Fruit fly (Drosophila melanogaster) whole organism, adult: ENCODE measurements around the gene CG9674.

Source experiments
- CG11617 ChIP-seq: fragments of 200-800 bp; sonication (Bioruptor generic); optimal IDR thresholded peaks from 2 replicates; lab custom pipeline; 2017; ENCODE audit warnings: mild to moderate bottlenecking, missing biosample characterization, missing genetic modification reagents, missing genetic modification characterization
- CG12768 ChIP-seq: fragments of 200-800 bp; sonication (Bioruptor generic); optimal IDR thresholded peaks from 2 replicates; lab custom pipeline; 2017; ENCODE audit warnings: missing biosample characterization, missing genetic modification characterization, mild to moderate bottlenecking, moderate library complexity, missing genetic modification reagents
- CG14711 ChIP-seq: fragments of 200-800 bp; sonication (Bioruptor generic); optimal IDR thresholded peaks from 2 replicates; lab custom pipeline; 2018; ENCODE audit warnings: missing biosample characterization, mild to moderate bottlenecking, missing genetic modification characterization, moderate library complexity
- CG1620 ChIP-seq: fragments of 200-800 bp; sonication (Bioruptor generic); optimal IDR thresholded peaks from 2 replicates; lab custom pipeline; 2016; ENCODE audit warnings: missing biosample characterization, missing genetic modification characterization
- CG33017 ChIP-seq: fragments of 200-800 bp; sonication (Bioruptor generic); optimal IDR thresholded peaks from 2 replicates; lab custom pipeline; 2018; ENCODE audit warnings: missing biosample characterization, mild to moderate bottlenecking, missing genetic modification characterization, moderate library complexity
- CG5204 ChIP-seq: fragments of 200-800 bp; sonication (Bioruptor generic); optimal IDR thresholded peaks from 2 replicates; lab custom pipeline; 2016; ENCODE audit warnings: missing biosample characterization, missing genetic modification characterization
- CG7045 ChIP-seq: fragments of 200-800 bp; sonication (Bioruptor generic); optimal IDR thresholded peaks from 2 replicates; lab custom pipeline; 2017; ENCODE audit warnings: missing biosample characterization, mild to moderate bottlenecking, missing genetic modification characterization
- CG7101 ChIP-seq: fragments of 200-800 bp; sonication (Bioruptor generic); optimal IDR thresholded peaks from 2 replicates; lab custom pipeline; 2018; ENCODE audit warnings: missing biosample characterization, mild to moderate bottlenecking, missing genetic modification characterization, moderate library complexity
- Clk ChIP-seq: fragments of 200-800 bp; sonication (Bioruptor generic); optimal IDR thresholded peaks from 2 replicates; lab custom pipeline; 2017; ENCODE audit warnings: missing biosample characterization, missing genetic modification characterization
- Crg-1 ChIP-seq: fragments of 200-800 bp; sonication (Bioruptor generic); optimal IDR thresholded peaks from 2 replicates; lab custom pipeline; 2016; ENCODE audit warnings: missing biosample characterization, missing genetic modification characterization
- Hr96 ChIP-seq: fragments of 200-800 bp; sonication (Bioruptor generic); optimal IDR thresholded peaks from 2 replicates; lab custom pipeline; 2016; ENCODE audit warnings: missing biosample characterization, missing genetic modification characterization
- Mnt ChIP-seq: fragments of 200-800 bp; sonication (Bioruptor generic); optimal IDR thresholded peaks from 2 replicates; lab custom pipeline; 2016; ENCODE audit warnings: missing biosample characterization, mild to moderate bottlenecking, missing genetic modification characterization
- bab1 ChIP-seq: fragments of 200-800 bp; sonication (Bioruptor generic); optimal IDR thresholded peaks from 3 replicates; lab custom pipeline; 2019; ENCODE audit warnings: missing biosample characterization, mild to moderate bottlenecking, missing genetic modification characterization, moderate library complexity
- cic ChIP-seq: fragments of 200-800 bp; sonication (Bioruptor generic); optimal IDR thresholded peaks from 2 replicates; lab custom pipeline; 2017; ENCODE audit warnings: missing biosample characterization, mild to moderate bottlenecking, missing genetic modification characterization, moderate library complexity
- cnc ChIP-seq, 2 experiments: fragments of >200 bp; optimal IDR thresholded peaks; 2 replicates each; lab custom pipeline; 2017
- kay ChIP-seq: fragments of 200-800 bp; sonication (Bioruptor generic); peaks from one replicate; lab custom pipeline; 2016; ENCODE audit warnings: missing biosample characterization, missing genetic modification characterization, borderline replicate concordance
- ovo ChIP-seq: fragments of 200-800 bp; sonication (Bioruptor generic); optimal IDR thresholded peaks from 2 replicates; lab custom pipeline; 2016; ENCODE audit warnings: missing biosample characterization, missing genetic modification characterization
- pad ChIP-seq: fragments of 200-800 bp; sonication (Bioruptor generic); optimal IDR thresholded peaks from 3 replicates; lab custom pipeline; 2017; ENCODE audit warnings: missing biosample characterization, missing genetic modification characterization, mild to moderate bottlenecking, moderate library complexity, missing genetic modification reagents
- tj ChIP-seq: fragments of 200-800 bp; sonication (Bioruptor generic); optimal IDR thresholded peaks from 3 replicates; lab custom pipeline; 2017; ENCODE audit warnings: missing biosample characterization, mild to moderate bottlenecking, missing genetic modification characterization, moderate library complexity
- toe ChIP-seq: fragments of 200-800 bp; sonication (Bioruptor generic); optimal IDR thresholded peaks from 2 replicates; lab custom pipeline; 2016; ENCODE audit warnings: missing biosample characterization, missing genetic modification characterization

The CG9674 gene

DNA sequence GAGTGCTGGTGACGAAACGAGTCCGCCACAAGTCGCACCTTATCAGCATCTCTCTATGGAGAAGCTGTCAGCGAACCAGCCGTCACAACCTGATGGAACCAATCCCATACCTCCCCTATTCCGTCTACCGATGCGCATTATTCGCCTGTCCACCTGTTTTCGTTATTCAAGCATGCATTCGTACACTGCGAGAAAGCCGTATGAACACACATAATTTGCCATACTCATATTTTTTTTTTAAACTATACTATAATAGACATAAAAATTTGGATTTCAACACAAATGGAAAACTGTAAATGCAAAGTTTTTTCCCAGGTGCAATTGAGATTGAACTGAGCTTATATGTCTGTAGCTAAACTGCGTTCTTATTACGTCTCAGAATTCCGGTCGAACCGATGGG, 10.9 kb downstream of the CG9674 start:
- TF ChIP-seq cic (GFP tag; lab: Kevin White, UChicago), result peak; percentile 97
- TF ChIP-seq Crg-1 (GFP tag; lab: Kevin White, UChicago), result no peak
- peak; percentile 39 for TF ChIP-seq Clk
- peak; percentile 69 for TF ChIP-seq Mnt (GFP tag; lab: Kevin White, UChicago)
- peak; percentile 50 for TF ChIP-seq tj (GFP tag; lab: Kevin White, UChicago)
- no peak for TF ChIP-seq bab1 (GFP tag; lab: Kevin White, UChicago)
- peak; percentile 95 for TF ChIP-seq kay (GFP tag; lab: Kevin White, UChicago)
- peak; percentile 51 for TF ChIP-seq CG14711 (tag; lab: Kevin White, UChicago)
- TF ChIP-seq CG5204, result peak; percentile 78
- peak; percentile 79 for TF ChIP-seq CG7101 (tag; lab: Kevin White, UChicago)
- TF ChIP-seq pad (GFP tag; lab: Kevin White, UChicago), result peak; percentile 18
- TF ChIP-seq Hr96 (GFP tag; lab: Kevin White, UChicago), result peak; percentile 66
- TF ChIP-seq CG7045 (GFP tag; lab: Kevin White, UChicago), result peak; percentile 77
- peak; percentile 90 for TF ChIP-seq CG33017 (tag; lab: Kevin White, UChicago)
- no peak for TF ChIP-seq cnc (optimal IDR thresholded peaks at IDR 0.05; lab: Kevin White, UChicago)
- peak; percentile 84 for TF ChIP-seq CG12768 (GFP tag; lab: Kevin White, UChicago)
- TF ChIP-seq CG1620 (GFP tag; lab: Kevin White, UChicago), result peak; percentile 7
- no peak for TF ChIP-seq ovo
- TF ChIP-seq CG11617 (GFP tag; lab: Kevin White, UChicago), result peak; percentile 70
- peak; percentile 84 for TF ChIP-seq toe (GFP tag; lab: Kevin White, UChicago)

DNA sequence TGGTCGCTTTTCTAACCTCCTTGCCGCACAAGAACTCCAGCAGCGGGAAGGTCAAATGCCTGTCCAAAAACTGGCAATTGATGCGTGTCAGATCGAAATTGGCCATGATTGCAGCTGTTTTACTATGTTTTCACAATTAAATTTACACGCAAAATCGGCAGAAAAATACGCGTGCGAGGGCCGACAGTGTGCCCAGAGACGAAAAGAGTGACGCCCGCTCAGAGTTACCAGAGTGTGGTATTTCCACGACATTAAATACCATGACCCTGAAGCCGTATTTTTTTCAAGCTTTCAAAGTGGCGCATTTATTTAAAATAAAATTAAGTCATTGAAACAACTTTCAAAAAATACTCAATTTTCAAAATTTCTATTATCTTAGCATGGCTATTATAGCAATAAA, 20.8 kb downstream of the CG9674 start, which contains the start of gene eIF3e:
Gene eIF3e, minus strand, starts transcription at position 214 of the 400 bp plus-strand sequence.
- peak; percentile 67 for TF ChIP-seq Mnt (GFP tag; lab: Kevin White, UChicago)
- TF ChIP-seq tj (GFP tag; lab: Kevin White, UChicago), result peak; percentile 21
- TF ChIP-seq CG5204, result no peak
- no peak for TF ChIP-seq CG11617 (GFP tag; lab: Kevin White, UChicago)
- no peak for TF ChIP-seq cnc (optimal IDR thresholded peaks at IDR 0.05; lab: Kevin White, UChicago)
- TF ChIP-seq CG33017 (tag; lab: Kevin White, UChicago), result no peak
- no peak for TF ChIP-seq CG7101 (tag; lab: Kevin White, UChicago)
- TF ChIP-seq Crg-1 (GFP tag; lab: Kevin White, UChicago), result no peak
- TF ChIP-seq Hr96 (GFP tag; lab: Kevin White, UChicago), result no peak
- peak; percentile 4 for TF ChIP-seq bab1 (GFP tag; lab: Kevin White, UChicago)

DNA sequence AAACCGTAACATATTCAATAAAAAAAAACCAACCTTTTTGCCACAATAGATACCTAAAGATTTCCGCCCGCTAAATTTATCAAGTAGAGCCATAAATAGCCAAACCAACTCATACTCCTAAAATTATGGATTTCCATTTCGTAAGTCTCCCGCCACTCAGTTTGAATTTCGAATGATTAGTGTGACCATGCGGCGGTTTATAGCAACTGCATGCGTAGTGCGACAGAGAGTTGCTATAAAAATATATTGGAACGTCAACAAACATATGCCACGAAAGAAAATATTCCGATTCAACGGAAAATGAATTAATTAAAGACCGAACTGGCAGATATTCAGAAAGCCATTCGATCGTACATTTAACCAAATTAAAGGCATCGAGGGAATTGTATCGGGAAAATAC, 24.7 kb downstream of the CG9674 start, which contains the start of gene CG9706:
Gene CG9706, plus strand, starts transcription at position 222 of the 400 bp plus-strand sequence.
- TF ChIP-seq kay (GFP tag; lab: Kevin White, UChicago), result no peak

DNA sequence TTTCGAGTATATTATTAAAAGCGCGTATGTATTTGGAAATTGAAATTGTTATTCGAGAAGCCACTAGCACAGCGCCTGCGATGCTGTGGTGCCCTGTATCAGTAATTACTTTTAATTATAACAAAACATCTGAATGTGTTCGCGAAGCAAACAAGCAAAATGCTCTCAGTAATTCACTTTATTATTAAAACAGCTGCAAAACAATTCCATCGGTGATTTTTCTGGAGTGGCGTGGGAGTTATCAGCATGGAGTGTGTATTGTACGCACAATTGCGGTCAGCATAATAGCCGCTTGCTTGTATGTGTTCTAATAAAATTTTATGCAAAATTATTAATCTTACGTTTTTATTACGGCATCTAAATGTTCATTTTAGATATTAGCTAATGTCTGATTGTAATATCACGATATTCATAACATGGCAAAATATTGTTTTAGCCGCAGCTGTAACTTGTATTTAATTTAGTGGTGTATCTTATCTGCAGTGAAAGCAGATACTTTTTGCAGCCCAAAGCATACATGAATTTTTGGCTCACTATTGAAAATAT, 25.2 kb downstream of the CG9674 start:
- TF ChIP-seq CG1620 (GFP tag; lab: Kevin White, UChicago) (no peak), pad (GFP tag; lab: Kevin White, UChicago) (peak; percentile 4), CG33017 (tag; lab: Kevin White, UChicago) (peak; percentile 42), CG14711 (tag; lab: Kevin White, UChicago) (peak; percentile 49), CG7101 (tag; lab: Kevin White, UChicago) (peak; percentile 48)

DNA sequence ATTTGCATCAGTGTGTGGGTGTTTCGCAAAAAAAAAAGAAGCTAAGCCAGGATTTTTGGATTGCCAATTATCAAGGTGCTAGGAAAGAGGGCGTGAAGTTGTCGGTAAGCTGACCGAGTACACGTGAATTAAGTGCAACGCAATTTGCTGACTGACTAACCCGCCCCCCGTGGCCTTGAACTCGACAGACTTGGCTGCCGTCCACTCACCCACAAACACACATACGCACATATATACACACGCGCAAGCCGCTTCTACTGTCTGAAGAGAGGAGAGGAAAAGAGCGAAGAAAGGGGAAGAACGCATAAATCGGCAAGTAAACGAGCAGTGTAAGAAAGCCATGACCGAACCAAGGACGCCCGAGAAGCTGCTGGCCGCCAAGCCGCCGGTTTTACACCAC, 27.2 kb downstream of the CG9674 start:
- TF ChIP-seq tj (GFP tag; lab: Kevin White, UChicago), result peak; percentile 46
- no peak for TF ChIP-seq Mnt (GFP tag; lab: Kevin White, UChicago)

DNA sequence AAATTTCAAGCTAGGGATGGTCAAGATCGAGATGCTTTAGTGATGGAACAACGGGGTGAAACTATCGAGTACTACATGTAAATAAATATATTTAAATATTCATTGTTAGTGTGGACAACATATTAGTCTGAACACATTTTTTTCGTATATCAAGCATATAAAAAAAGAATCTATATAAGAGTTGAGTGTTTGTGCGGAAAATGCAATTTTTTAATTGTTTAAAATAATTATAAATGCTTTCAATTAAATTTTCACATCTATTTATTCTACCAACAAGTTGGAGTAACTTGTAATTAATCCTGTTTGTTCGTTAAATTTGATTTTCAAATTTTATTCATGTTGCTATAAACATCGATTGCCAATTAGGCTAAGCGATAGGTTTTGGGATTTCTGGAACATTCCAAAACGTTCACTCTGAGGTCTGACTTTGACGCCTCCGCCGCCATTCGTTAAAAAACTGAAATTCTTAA, 27.8 kb downstream of the CG9674 start, which contains the start of the genes mus302 and CG9705:
Gene mus302, minus strand, starts transcription at position 33 of the 470 bp plus-strand sequence.
Gene CG9705, plus strand, starts transcription at position 397 of the 470 bp plus-strand sequence.
- TF ChIP-seq CG14711 (tag; lab: Kevin White, UChicago) (peak; percentile 32), ovo (no peak), CG12768 (GFP tag; lab: Kevin White, UChicago) (peak; percentile 25), CG11617 (GFP tag; lab: Kevin White, UChicago) (peak; percentile 51), Clk (no peak), CG7101 (tag; lab: Kevin White, UChicago) (peak; percentile 48), Crg-1 (GFP tag; lab: Kevin White, UChicago) (no peak), pad (GFP tag; lab: Kevin White, UChicago) (peak; percentile 15), tj (GFP tag; lab: Kevin White, UChicago) (no peak), Mnt (GFP tag; lab: Kevin White, UChicago) (no peak), CG1620 (GFP tag; lab: Kevin White, UChicago) (peak; percentile 44), CG33017 (tag; lab: Kevin White, UChicago) (no peak), kay (GFP tag; lab: Kevin White, UChicago) (no peak)
